Worm (Caenorhabditis elegans) whole organism, L4 larva: Measurements from ENCODE around the gene Y17G9B.11.
A peak's percentile ranks its signal among the peaks of the same experiment; 100 is the strongest.

Source experiments
- D1046.2 ChIP-seq: fragments of 200-800 bp; sonication (Bioruptor generic); IDR thresholded peaks from 2 replicates; pipeline ENCODE4 v1.3.6; 2022; ENCODE audit warnings: missing genetic modification characterization, missing compliant biosample characterization
- F10B5.3 ChIP-seq: sonication (generic microtip); optimal IDR thresholded peaks from 2 replicates; lab custom pipeline; 2016; ENCODE audit warnings: mild to moderate bottlenecking, missing genetic modification characterization, missing compliant biosample characterization
- F26F4.8 ChIP-seq: fragments of 200-800 bp; sonication (Bioruptor generic); conservative IDR thresholded peaks from 2 replicates; pipeline ENCODE4 v1.3.6; 2022; ENCODE audit warnings: missing genetic modification characterization, missing compliant biosample characterization
- F44E2.7 ChIP-seq: fragments of 200-800 bp; sonication (Bioruptor generic); IDR thresholded peaks from 2 replicates; pipeline ENCODE4 v2.1.2; 2022; ENCODE audit warnings: missing genetic modification characterization, missing compliant biosample characterization
- F49E8.2 ChIP-seq: sonication (generic microtip); optimal IDR thresholded peaks from 2 replicates; lab custom pipeline; 2016; ENCODE audit warnings: missing compliant biosample characterization, mild to moderate bottlenecking, missing genetic modification characterization, borderline replicate concordance
- R02D3.7 ChIP-seq: fragments of 150-350 bp; sonication (generic microtip); optimal IDR thresholded peaks from 3 replicates; lab custom pipeline; 2014; ENCODE audit warnings: missing biosample characterization, missing genetic modification characterization
- T20F7.1 ChIP-seq: fragments of 200-800 bp; sonication (Bioruptor generic); optimal IDR thresholded peaks from 2 replicates; lab custom pipeline; 2018; ENCODE audit warnings: mild to moderate bottlenecking, missing genetic modification characterization, missing compliant biosample characterization
- T26A8.4 ChIP-seq: fragments of 200-800 bp; sonication (Bioruptor generic); IDR thresholded peaks from 2 replicates; pipeline ENCODE4 v1.3.6; 2022; ENCODE audit warnings: missing genetic modification characterization, missing compliant biosample characterization
- Y5F2A.4 ChIP-seq: fragments of 200-800 bp; sonication (Bioruptor generic); optimal IDR thresholded peaks from 2 replicates; lab custom pipeline; 2018; ENCODE audit warnings: mild to moderate bottlenecking, missing genetic modification characterization, missing compliant biosample characterization
- Y75B8A.6 ChIP-seq: fragments of 200-800 bp; sonication (Bioruptor generic); IDR thresholded peaks from 2 replicates; pipeline ENCODE4 v1.3.6; 2022; ENCODE audit warnings: missing genetic modification reagents, missing genetic modification characterization, missing compliant biosample characterization
- ZK337.2 ChIP-seq: fragments of 200-800 bp; sonication (Bioruptor generic); IDR thresholded peaks from 2 replicates; pipeline ENCODE4 v1.3.6; 2022; ENCODE audit warnings: missing genetic modification reagents, missing genetic modification characterization, missing compliant biosample characterization
- aly-2 ChIP-seq: sonication (generic microtip); optimal IDR thresholded peaks from 2 replicates; lab custom pipeline; 2018; ENCODE audit warnings: missing biosample characterization, missing genetic modification characterization
- ama-1 ChIP-seq: fragments of 150-350 bp; optimal IDR thresholded peaks from 2 replicates; lab custom pipeline; 2014; ENCODE audit warnings: inconsistent platforms, mixed read lengths
- ceh-44 ChIP-seq: fragments of 200-800 bp; sonication (Bioruptor generic); IDR thresholded peaks from 2 replicates; pipeline ENCODE4 v1.3.6; 2022; ENCODE audit warnings: missing genetic modification reagents, missing genetic modification characterization, missing compliant biosample characterization
- ceh-62 ChIP-seq: sonication (generic microtip); optimal IDR thresholded peaks from 2 replicates; lab custom pipeline; 2017; ENCODE audit warnings: missing biosample characterization, missing genetic modification characterization
- ces-1 ChIP-seq: fragments of 150-350 bp; sonication (generic microtip); optimal IDR thresholded peaks from 4 replicates; lab custom pipeline; 2014; ENCODE audit warnings: missing biosample characterization, missing genetic modification reagents, missing genetic modification characterization
- ctbp-1 ChIP-seq: fragments of 200-800 bp; sonication (Bioruptor generic); IDR thresholded peaks from 2 replicates; pipeline ENCODE4 v1.3.6; 2022; ENCODE audit warnings: missing genetic modification reagents, missing genetic modification characterization, missing compliant biosample characterization
- daf-12 ChIP-seq: fragments of 150-350 bp; optimal IDR thresholded peaks from 2 replicates; lab custom pipeline; 2014; ENCODE audit warnings: missing biosample characterization, missing genetic modification reagents, missing genetic modification characterization
- daf-16 ChIP-seq, 3 experiments: sonication (generic microtip); optimal IDR thresholded peaks; 2 replicates each; lab custom pipeline; 2016 to 2017; ENCODE audit warnings: missing genetic modification characterization in 3 of 3, missing genetic modification reagents in 3 of 3, mild to moderate bottlenecking in 2 of 3, missing compliant biosample characterization in 2 of 3, missing biosample characterization in 1 of 3, moderate library complexity in 1 of 3
- dmd-9 ChIP-seq: fragments of 200-800 bp; sonication (Bioruptor generic); IDR thresholded peaks from 2 replicates; pipeline ENCODE4 v1.3.6; 2022; ENCODE audit warnings: missing genetic modification reagents, missing genetic modification characterization, missing compliant biosample characterization
- dpl-1 ChIP-seq: fragments of 150-350 bp; optimal IDR thresholded peaks from 2 replicates; lab custom pipeline; 2014; ENCODE audit warnings: missing biosample characterization, missing genetic modification reagents, missing genetic modification characterization
- dve-1 ChIP-seq: sonication (generic microtip); optimal IDR thresholded peaks from 2 replicates; lab custom pipeline; 2017; ENCODE audit warnings: antibody characterized with exemption, mild to moderate bottlenecking, missing genetic modification characterization, missing compliant biosample characterization; ENCODE audit not compliant: insufficient read depth
- egl-27 ChIP-seq: sonication (generic microtip); optimal IDR thresholded peaks from 3 replicates; lab custom pipeline; 2017; ENCODE audit warnings: missing biosample characterization, missing genetic modification reagents, missing genetic modification characterization
- fkh-10 ChIP-seq: fragments of 150-350 bp; optimal IDR thresholded peaks from 2 replicates; lab custom pipeline; 2014; ENCODE audit warnings: missing biosample characterization, missing genetic modification reagents, missing genetic modification characterization
- hmg-1.1 ChIP-seq: fragments of 200-800 bp; sonication (Bioruptor generic); IDR thresholded peaks from 2 replicates; pipeline ENCODE4 v1.3.6; 2022; ENCODE audit warnings: missing genetic modification reagents, missing genetic modification characterization, missing compliant biosample characterization
- lim-7 ChIP-seq: fragments of 200-800 bp; sonication (Bioruptor generic); IDR thresholded peaks from 2 replicates; pipeline ENCODE4 v1.3.6; 2022; ENCODE audit warnings: missing genetic modification characterization, missing compliant biosample characterization
- lin-1 ChIP-seq: fragments of 200-800 bp; sonication (Bioruptor generic); IDR thresholded peaks from 2 replicates; pipeline ENCODE4 v1.3.6; 2022; ENCODE audit warnings: missing genetic modification reagents, missing genetic modification characterization, missing compliant biosample characterization
- lin-13 ChIP-seq: fragments of 150-350 bp; optimal IDR thresholded peaks from 2 replicates; lab custom pipeline; 2014; ENCODE audit warnings: missing biosample characterization, missing genetic modification reagents, missing genetic modification characterization
- lin-38 ChIP-seq: fragments of 200-800 bp; sonication (Bioruptor generic); IDR thresholded peaks from 2 replicates; pipeline ENCODE4 v1.3.6; 2022; ENCODE audit warnings: missing genetic modification reagents, missing genetic modification characterization, missing compliant biosample characterization
- lin-39 ChIP-seq: fragments of 150-350 bp; optimal IDR thresholded peaks from 2 replicates; lab custom pipeline; 2014; ENCODE audit warnings: missing biosample characterization, missing genetic modification reagents, missing genetic modification characterization
- lsy-2 ChIP-seq, 2 experiments: fragments of 150-350 bp in 1 of 2; sonication (generic microtip) in 1 of 2; optimal IDR thresholded peaks; 2 replicates each; lab custom pipeline; 2014 to 2017; ENCODE audit warnings: missing biosample characterization in 2 of 2, missing genetic modification characterization in 2 of 2
- mes-2 ChIP-seq: sonication (generic microtip); optimal IDR thresholded peaks from 2 replicates; lab custom pipeline; 2016; ENCODE audit warnings: missing genotype, mild to moderate bottlenecking, missing genetic modification characterization, missing compliant biosample characterization; ENCODE audit not compliant: poor library complexity, severe bottlenecking
- mxl-3 ChIP-seq: fragments of 200-800 bp; sonication (Bioruptor generic); optimal IDR thresholded peaks from 2 replicates; lab custom pipeline; 2018; ENCODE audit warnings: mild to moderate bottlenecking, missing genetic modification characterization, missing compliant biosample characterization
- nhr-10 ChIP-seq: fragments of 150-350 bp; optimal IDR thresholded peaks from 2 replicates; lab custom pipeline; 2014; ENCODE audit warnings: missing biosample characterization, missing genetic modification characterization
- nhr-28 ChIP-seq: fragments of 150-350 bp; optimal IDR thresholded peaks from 2 replicates; lab custom pipeline; 2014; ENCODE audit warnings: missing biosample characterization, missing genetic modification characterization
- nhr-41 ChIP-seq: fragments of 200-800 bp; sonication (Bioruptor generic); IDR thresholded peaks from 2 replicates; pipeline ENCODE4 v1.3.6; 2022; ENCODE audit warnings: missing genetic modification reagents, missing genetic modification characterization, missing compliant biosample characterization
- nhr-42 ChIP-seq: fragments of 200-800 bp; sonication (Bioruptor generic); IDR thresholded peaks from 2 replicates; pipeline ENCODE4 v1.3.6; 2022; ENCODE audit warnings: missing genetic modification characterization, missing compliant biosample characterization
- nhr-76 ChIP-seq: fragments of 150-350 bp; optimal IDR thresholded peaks from 2 replicates; lab custom pipeline; 2014; ENCODE audit warnings: missing biosample characterization, missing genetic modification characterization
- set-16 ChIP-seq: fragments of 200-800 bp; sonication (Bioruptor generic); IDR thresholded peaks from 2 replicates; pipeline ENCODE4 v1.3.6; 2022; ENCODE audit warnings: missing genetic modification reagents, missing genetic modification characterization, missing compliant biosample characterization
- snpc-1.2 ChIP-seq: fragments of 200-800 bp; sonication (Bioruptor generic); IDR thresholded peaks from 2 replicates; pipeline ENCODE4 v1.3.6; 2022; ENCODE audit warnings: missing genetic modification reagents, missing genetic modification characterization, missing compliant biosample characterization
- snpc-4 ChIP-seq: fragments of 150-350 bp; optimal IDR thresholded peaks from 2 replicates; lab custom pipeline; 2014; ENCODE audit warnings: missing biosample characterization, missing genetic modification characterization
- spr-1 ChIP-seq: sonication (generic microtip); optimal IDR thresholded peaks from 2 replicates; lab custom pipeline; 2016; ENCODE audit warnings: mild to moderate bottlenecking, missing genetic modification characterization, missing compliant biosample characterization
- spr-3 ChIP-seq: fragments of 200-800 bp; sonication (Bioruptor generic); optimal IDR thresholded peaks from 2 replicates; lab custom pipeline; 2018; ENCODE audit warnings: mild to moderate bottlenecking, missing genetic modification characterization, missing compliant biosample characterization
- tag-97 ChIP-seq: fragments of 200-800 bp; sonication (Bioruptor generic); IDR thresholded peaks from 2 replicates; pipeline ENCODE4 v1.3.6; 2022; ENCODE audit warnings: missing genetic modification characterization, missing compliant biosample characterization
- zag-1 ChIP-seq: fragments of 150-350 bp; optimal IDR thresholded peaks from 2 replicates; lab custom pipeline; 2014; ENCODE audit warnings: missing biosample characterization, missing genetic modification characterization
- zfp-2 ChIP-seq: sonication (generic microtip); optimal IDR thresholded peaks from 2 replicates; lab custom pipeline; 2016; ENCODE audit warnings: mild to moderate bottlenecking, missing genetic modification characterization, missing compliant biosample characterization
- zip-11 ChIP-seq: fragments of 200-800 bp; sonication (Bioruptor generic); IDR thresholded peaks from 2 replicates; pipeline ENCODE4 v1.3.6; 2022; ENCODE audit warnings: missing genetic modification characterization, missing compliant biosample characterization
- ztf-7 ChIP-seq: fragments of 150-350 bp; optimal IDR thresholded peaks from 2 replicates; lab custom pipeline; 2014; ENCODE audit warnings: missing biosample characterization, missing genetic modification characterization

Y17G9B.11 gene

ce11 chrIV:4748408-4749105 is 7.8 kb upstream of the Y17G9B.11 start, which contains the start of gene cyc-2.1 (continued):
- TF ChIP-seq D1046.2 (GFP tag; lab: Robert Waterston, UW) (no peak), lin-1 (GFP tag; lab: Robert Waterston, UW) (peak; percentile 63; the same call in 1 of the 2 replicates), daf-16 (GFP tag; optimal IDR thresholded peaks at IDR 0.05; lab: Kevin White, UChicago) (no peak), daf-16 (tag; optimal IDR thresholded peaks at IDR 0.05; lab: Kevin White, UChicago) (peak; percentile 44), lin-38 (GFP tag; lab: Robert Waterston, UW) (peak; percentile 79), hmg-1.1 (GFP tag; lab: Robert Waterston, UW) (peak; percentile 51; the same call in 1 of the 2 replicates), nhr-41 (GFP tag; lab: Robert Waterston, UW) (no peak), zip-11 (GFP tag; lab: Robert Waterston, UW) (no peak), T26A8.4 (peak; percentile 73), zfp-2 (peak; percentile 11), lin-39 (tag; lab: Kevin White, UChicago) (no peak), ama-1 (peak; percentile 78), nhr-42 (GFP tag; lab: Robert Waterston, UW) (no peak), mxl-3 (GFP tag; lab: Kevin White, UChicago) (peak; percentile 45), nhr-76 (tag; lab: Kevin White, UChicago) (no peak), daf-12 (no peak), nhr-10 (peak; percentile 76), F49E8.2 (tag; lab: Kevin White, UChicago) (peak; percentile 85), F44E2.7 (GFP tag; lab: Robert Waterston, UW) (0 out of 2 replicates have a peak, but pooled peaks have one; percentile 9), mes-2 (tag; lab: Kevin White, UChicago) (peak; percentile 76), ces-1 (GFP tag; lab: Kevin White, UChicago) (no peak), fkh-10 (GFP tag; lab: Kevin White, UChicago) (no peak), Y75B8A.6 (0 out of 2 replicates have a peak, but pooled peaks have one; percentile 22), nhr-28 (tag; lab: Kevin White, UChicago) (peak; percentile 55), lin-13 (GFP tag; lab: Kevin White, UChicago) (peak; percentile 36), spr-1 (tag; lab: Kevin White, UChicago) (peak; percentile 15)

- TF ChIP-seq zag-1 (tag; lab: Kevin White, UChicago) (no peak), Y5F2A.4 (GFP tag; lab: Kevin White, UChicago) (no peak), ctbp-1 (GFP tag; lab: Robert Waterston, UW) (no peak), F26F4.8 (no peak), dve-1 (tag; lab: Kevin White, UChicago) (no peak), ztf-7 (tag; lab: Kevin White, UChicago) (no peak), T20F7.1 (GFP tag; lab: Kevin White, UChicago) (no peak), ZK337.2 (GFP tag; lab: Robert Waterston, UW) (no peak), lsy-2 (tag; optimal IDR thresholded peaks at IDR 0.05; lab: Kevin White, UChicago) (no peak), daf-12 (no peak), aly-2 (tag; lab: Kevin White, UChicago) (no peak), dpl-1 (no peak), snpc-4 (tag; lab: Kevin White, UChicago) (no peak), lin-13 (GFP tag; lab: Kevin White, UChicago) (no peak), tag-97 (GFP tag; lab: Robert Waterston, UW) (no peak), nhr-10 (no peak), spr-3 (GFP tag; lab: Kevin White, UChicago) (no peak), F10B5.3 (tag; lab: Kevin White, UChicago) (no peak), nhr-76 (tag; lab: Kevin White, UChicago) (no peak), dmd-9 (GFP tag; lab: Robert Waterston, UW) (no peak), nhr-41 (GFP tag; lab: Robert Waterston, UW) (no peak), lim-7 (GFP tag; lab: Robert Waterston, UW) (peak; percentile 48; the same call in 1 of the 2 replicates), ceh-44 (GFP tag; lab: Robert Waterston, UW) (0 out of 2 replicates have a peak, but pooled peaks have one; percentile 46), ceh-62 (no peak), ama-1 (no peak), egl-27 (no peak), snpc-1.2 (GFP tag; lab: Robert Waterston, UW) (no peak; the same call in 1 of the 2 replicates), set-16 (GFP tag; lab: Robert Waterston, UW) (peak; percentile 69), F44E2.7 (GFP tag; lab: Robert Waterston, UW) (0 out of 2 replicates have a peak, but pooled peaks have one; percentile 20), R02D3.7 (tag; lab: Kevin White, UChicago) (no peak)
Observed at ce11 chrIV:4749155-4749554, 7.2 kb upstream of the Y17G9B.11 start.
